Worm (Caenorhabditis elegans) whole organism, L2 larva: ENCODE measurements around the gene K12H4.2.

Source experiments
- F13H6.1 ChIP-seq: sonication (generic microtip); optimal IDR thresholded peaks from 2 replicates; lab custom pipeline; 2016; ENCODE audit warnings: missing genetic modification characterization, missing compliant biosample characterization
- elt-3 ChIP-seq: sonication (generic microtip); optimal IDR thresholded peaks from 2 replicates; lab custom pipeline; 2017; ENCODE audit warnings: missing biosample characterization, missing genetic modification characterization
- fos-1 ChIP-seq: fragments of 150-350 bp; optimal IDR thresholded peaks from 2 replicates; lab custom pipeline; 2014; ENCODE audit warnings: missing biosample characterization, missing genetic modification characterization
- mbf-1 ChIP-seq: sonication (generic microtip); optimal IDR thresholded peaks from 2 replicates; lab custom pipeline; 2017; ENCODE audit warnings: missing biosample characterization, missing genetic modification characterization
- nhr-10 ChIP-seq: sonication (generic microtip); optimal IDR thresholded peaks from 2 replicates; lab custom pipeline; 2017; ENCODE audit warnings: missing biosample characterization, missing genetic modification characterization
- nhr-11 ChIP-seq: fragments of 150-350 bp; optimal IDR thresholded peaks from 2 replicates; lab custom pipeline; 2014; ENCODE audit warnings: missing biosample characterization, missing genetic modification characterization
- sem-4 ChIP-seq: fragments of 150-350 bp; optimal IDR thresholded peaks from 2 replicates; lab custom pipeline; 2014; ENCODE audit warnings: missing biosample characterization, missing genetic modification reagents, missing genetic modification characterization
- zag-1 ChIP-seq: fragments of 150-350 bp; optimal IDR thresholded peaks from 2 replicates; lab custom pipeline; 2014; ENCODE audit warnings: missing biosample characterization, missing genetic modification characterization
- ztf-1 ChIP-seq: fragments of 200-800 bp; sonication (Bioruptor generic); conservative IDR thresholded peaks from 2 replicates; pipeline ENCODE4 v1.3.6; 2022; ENCODE audit warnings: missing genetic modification characterization, missing compliant biosample characterization

DNA sequence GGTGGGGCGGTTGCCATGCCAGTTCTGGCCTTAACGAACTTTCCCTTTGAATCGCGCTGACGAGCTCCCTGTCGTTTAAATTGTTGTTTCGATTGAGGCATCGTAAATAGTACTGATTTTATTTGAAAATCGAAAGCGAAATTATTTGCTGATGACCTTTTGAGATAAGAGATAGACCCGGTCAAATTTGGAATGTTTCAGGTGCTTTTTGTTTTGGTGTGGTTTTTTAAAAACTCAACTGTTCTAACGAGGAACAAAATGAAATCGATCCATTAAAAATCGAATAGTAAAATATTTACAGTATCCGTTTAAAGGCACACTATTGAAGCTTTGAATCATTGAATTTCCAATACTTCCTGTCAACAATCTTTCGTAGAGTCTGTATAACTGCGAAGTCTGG lies 4.7 kb upstream of the K12H4.2 start, which contains the start of gene K12H4.6:
- TF ChIP-seq ztf-1 (GFP tag; lab: Robert Waterston, UW) = no peak
- TF ChIP-seq mbf-1 (tag; lab: Kevin White, UChicago) = no peak
- no peak for TF ChIP-seq F13H6.1 (tag; lab: Kevin White, UChicago)
- TF ChIP-seq nhr-10 (tag; lab: Kevin White, UChicago) = no peak
- TF ChIP-seq fos-1 = no peak
- no peak for TF ChIP-seq sem-4
- no peak for TF ChIP-seq nhr-11 (tag; lab: Kevin White, UChicago)
- no peak for TF ChIP-seq elt-3 (tag; lab: Kevin White, UChicago)
- TF ChIP-seq zag-1 (tag; lab: Kevin White, UChicago) = no peak
